Comparison of ENCODE assay signal across 2 worm cellular contexts in the genomic region with DNA sequence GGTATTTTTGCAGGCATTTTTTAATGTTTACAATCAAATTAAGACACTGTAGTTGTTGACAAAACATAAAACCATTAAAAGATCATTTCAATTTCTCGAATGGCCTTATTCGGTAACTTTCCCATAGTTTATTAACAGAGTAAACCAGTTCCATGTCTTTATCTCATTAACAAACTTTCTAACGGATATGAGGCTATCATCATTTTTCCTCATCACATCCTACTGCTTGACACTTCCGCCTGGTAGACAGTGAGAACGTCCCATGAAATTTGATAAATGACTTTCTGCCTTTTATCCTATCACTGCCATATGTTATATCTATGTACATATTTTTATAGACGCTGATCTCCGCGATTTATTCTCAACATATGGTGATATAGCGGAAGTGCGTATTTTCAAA.
A peak's percentile ranks its signal among the peaks of the same experiment; 100 is the strongest.
TF ChIP-seq lines count a peak whose summit lies in the region.

No protein-coding gene starts in this region.

TF ChIP-seq in whole organism, L1 larva, 84 proteins besides CTCF, POLR2A, EP300 and RAD21:
- TF ChIP-seq nhr-85 (tag; lab: Kevin White, UChicago): peak; percentile 89
- no peak for TF ChIP-seq unc-30 (tag; optimal IDR thresholded peaks at IDR 0.05; lab: Kevin White, UChicago)
- TF ChIP-seq lin-15B (tag; optimal IDR thresholded peaks at IDR 0.05; lab: Kevin White, UChicago): no peak
- no peak for TF ChIP-seq hpl-2 (GFP tag; optimal IDR thresholded peaks at IDR 0.05; lab: Kevin White, UChicago)
- peak; percentile 64 for TF ChIP-seq lin-14 (GFP tag; optimal IDR thresholded peaks at IDR 0.05; lab: Kevin White, UChicago)
- no peak for TF ChIP-seq nhr-47 (tag; optimal IDR thresholded peaks at IDR 0.05; lab: Kevin White, UChicago)
- no peak for TF ChIP-seq tlp-1 (tag; optimal IDR thresholded peaks at IDR 0.05; lab: Kevin White, UChicago)
- TF ChIP-seq lin-39 (tag; optimal IDR thresholded peaks at IDR 0.05; lab: Kevin White, UChicago): no peak
- TF ChIP-seq elt-3 (tag; optimal IDR thresholded peaks at IDR 0.05; lab: Kevin White, UChicago): peak in 3 of 6 experiments; percentile 3 to 74 (median 29)
- TF ChIP-seq skn-1 (tag; optimal IDR thresholded peaks at IDR 0.05; lab: Kevin White, UChicago): no peak
- TF ChIP-seq hlh-4 (tag; optimal IDR thresholded peaks at IDR 0.05; lab: Kevin White, UChicago): no peak
- peak; percentile 84 for TF ChIP-seq blmp-1 (tag; optimal IDR thresholded peaks at IDR 0.05; lab: Kevin White, UChicago)
- TF ChIP-seq snu-23 (GFP tag; optimal IDR thresholded peaks at IDR 0.05; lab: Kevin White, UChicago): no peak
- no peak for TF ChIP-seq lir-3 (tag; optimal IDR thresholded peaks at IDR 0.05; lab: Kevin White, UChicago; ENCODE audit: poor library complexity)
- no peak for TF ChIP-seq nhr-71 (tag; optimal IDR thresholded peaks at IDR 0.05; lab: Kevin White, UChicago)
- no peak for TF ChIP-seq dpl-1 (GFP tag; optimal IDR thresholded peaks at IDR 0.05; lab: Kevin White, UChicago)

TF ChIP-seq in whole organism, L3 larva, 47 proteins besides CTCF, POLR2A, EP300 and RAD21:
- TF ChIP-seq unc-39 (tag; optimal IDR thresholded peaks at IDR 0.05; lab: Kevin White, UChicago) (no peak), nhr-23 (tag; optimal IDR thresholded peaks at IDR 0.05; lab: Kevin White, UChicago) (peak; percentile 36)
